Worm (Caenorhabditis elegans) whole organism, L3 larva: ENCODE measurements around the gene Y57G11C.40.

ENCODE experiments used
- egl-27 ChIP-seq: sonication (generic microtip); optimal IDR thresholded peaks from 4 replicates; lab custom pipeline; 2017; ENCODE audit warnings: missing biosample characterization, missing genetic modification reagents, missing genetic modification characterization
- fkh-10 ChIP-seq: sonication (generic microtip); optimal IDR thresholded peaks from 2 replicates; lab custom pipeline; 2017; ENCODE audit warnings: missing biosample characterization, missing genetic modification reagents, missing genetic modification characterization
- mdl-1 ChIP-seq: fragments of 150-350 bp; optimal IDR thresholded peaks from 2 replicates; lab custom pipeline; 2014; ENCODE audit warnings: missing biosample characterization, missing genetic modification characterization
- nhr-12 ChIP-seq: fragments of 150-350 bp; optimal IDR thresholded peaks from 2 replicates; lab custom pipeline; 2014; ENCODE audit warnings: missing biosample characterization, missing genetic modification characterization
- nhr-28 ChIP-seq: fragments of 150-350 bp; optimal IDR thresholded peaks from 2 replicates; lab custom pipeline; 2014; ENCODE audit warnings: missing biosample characterization, missing genetic modification characterization
- ztf-4 ChIP-seq: fragments of 150-350 bp; optimal IDR thresholded peaks from 2 replicates; lab custom pipeline; 2014; ENCODE audit warnings: missing biosample characterization, missing genetic modification characterization

DNA sequence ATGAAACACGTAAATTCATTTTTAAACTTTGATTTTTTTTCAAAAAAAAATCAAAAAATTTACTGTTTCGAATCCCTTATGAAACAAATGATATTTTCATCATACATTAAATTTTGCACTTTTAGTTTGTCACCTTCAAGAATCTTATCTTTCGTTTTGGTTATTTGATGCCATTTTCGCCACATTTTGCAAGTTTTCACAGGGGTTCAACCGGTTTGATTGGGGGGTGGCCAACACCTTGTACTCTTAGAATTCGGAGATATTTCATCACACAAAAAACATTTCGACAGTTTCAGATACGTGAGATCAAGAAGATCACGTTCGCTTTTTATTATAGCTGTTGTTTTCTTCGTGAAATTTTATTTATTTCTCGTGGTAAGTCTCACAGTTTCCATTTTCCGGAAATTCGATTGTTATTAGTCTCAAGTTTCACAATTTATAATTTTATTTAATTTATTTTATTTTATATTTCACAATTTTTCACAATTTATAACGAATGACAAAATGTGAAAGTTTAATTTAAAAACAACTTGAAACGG is 26.9 kb downstream of the Y57G11C.40 start, which contains the start of gene Y57G11C.31:
- TF ChIP-seq fkh-10: no peak
- no peak for TF ChIP-seq ztf-4 (tag; lab: Kevin White, UChicago)
- no peak for TF ChIP-seq nhr-28 (tag; lab: Kevin White, UChicago)
- TF ChIP-seq nhr-12: no peak
- no peak for TF ChIP-seq mdl-1 (tag; lab: Kevin White, UChicago)
- no peak for TF ChIP-seq egl-27 (tag; lab: Kevin White, UChicago)
